Worm (Caenorhabditis elegans): Measurements from ENCODE around the gene ZK994.6.

The ZK994.6 gene

DNA sequence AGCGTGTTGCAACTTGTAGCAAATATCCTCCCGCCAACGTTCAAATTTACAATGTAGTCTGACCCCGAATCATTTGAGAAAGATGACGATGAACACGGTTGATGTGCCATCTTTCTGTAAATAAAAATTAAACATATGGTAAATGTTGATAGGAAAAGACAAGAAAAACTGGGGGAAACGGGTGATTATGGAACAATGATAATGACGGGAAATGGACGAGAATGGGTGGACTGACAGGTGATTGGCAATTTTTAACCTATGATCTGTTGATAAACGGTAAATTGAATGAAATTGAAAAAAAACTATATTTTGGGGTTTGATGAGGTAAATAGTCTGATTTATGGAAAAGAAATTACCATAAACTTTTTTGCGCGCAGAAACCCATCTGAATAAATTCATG lies 46.9 kb downstream of the ZK994.6 start, which contains the start of gene T23B12.6 (continued):
- TF ChIP-seq zfp-2 (tag; optimal IDR thresholded peaks at IDR 0.05) = no peak

DNA sequence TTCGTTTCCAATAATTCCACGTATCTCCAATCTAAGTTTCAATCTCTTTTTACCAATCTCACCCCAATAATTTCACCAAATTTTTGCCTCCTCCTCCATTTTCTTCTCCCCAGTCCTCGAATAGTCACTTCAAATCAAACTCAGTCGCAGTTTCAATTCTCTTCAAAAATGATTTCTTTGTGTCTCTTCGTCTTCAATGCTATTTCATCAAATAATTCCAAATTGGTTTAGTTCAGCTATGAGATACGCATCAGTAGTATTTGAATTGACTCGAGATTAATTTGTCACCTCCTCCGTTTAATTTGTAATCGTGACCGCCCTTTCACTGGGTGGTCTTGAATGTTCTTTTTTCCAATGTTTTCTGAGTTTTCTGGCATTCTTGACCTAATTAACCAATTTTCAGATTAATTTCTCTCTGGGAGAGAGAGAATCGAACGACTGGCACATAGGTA lies 52.2 kb downstream of the ZK994.6 start, which contains the start of gene T23B12.11:
T23B12.11 (plus strand) TSS at position 402 of the 452 bp plus-strand sequence.
- TF ChIP-seq snpc-4 (tag; optimal IDR thresholded peaks at IDR 0.05) (no peak), rbr-2 (tag; optimal IDR thresholded peaks at IDR 0.05) (no peak)
